Fruit fly (Drosophila melanogaster): ENCODE measurements around the gene pnr.

dm6 chr3R:16030445-16030844, 4.6 kb downstream of the pnr start:
- TF ChIP-seq Hr96 (GFP tag; optimal IDR thresholded peaks at IDR 0.05) (no peak), tj (GFP tag; optimal IDR thresholded peaks at IDR 0.05) (no peak), bab1 (GFP tag; optimal IDR thresholded peaks at IDR 0.05) (no peak)

Data from whole organism, adult.